Fruit fly (Drosophila melanogaster): ENCODE measurements around the gene CG4615.

The CG4615 gene

dm6 chrX:7120168-7120567 lies 18.1 kb upstream of the CG4615 start:
- TF ChIP-seq CG7101 (tag; optimal IDR thresholded peaks at IDR 0.05): no peak
- no peak for TF ChIP-seq CG12768 (GFP tag; optimal IDR thresholded peaks at IDR 0.05)
- TF ChIP-seq CG14711 (tag; optimal IDR thresholded peaks at IDR 0.05): no peak
- no peak for TF ChIP-seq Mnt (GFP tag; optimal IDR thresholded peaks at IDR 0.05)
- no peak for TF ChIP-seq CG33017 (tag; optimal IDR thresholded peaks at IDR 0.05)
- TF ChIP-seq ovo (GFP tag; optimal IDR thresholded peaks at IDR 0.05): no peak
- no peak for TF ChIP-seq pad (GFP tag; optimal IDR thresholded peaks at IDR 0.05)
- no peak for TF ChIP-seq Hr96 (GFP tag; optimal IDR thresholded peaks at IDR 0.05)
- TF ChIP-seq tj (GFP tag; optimal IDR thresholded peaks at IDR 0.05): no peak
- TF ChIP-seq kay (GFP tag; ENCODE audit: borderline replicate concordance): no peak
- no peak for TF ChIP-seq CG5204 (GFP tag; optimal IDR thresholded peaks at IDR 0.05)

- TF ChIP-seq CG7101 (tag; optimal IDR thresholded peaks at IDR 0.05): peak; percentile 14
- no peak for TF ChIP-seq Hr96 (GFP tag; optimal IDR thresholded peaks at IDR 0.05)
- TF ChIP-seq CG33017 (tag; optimal IDR thresholded peaks at IDR 0.05): no peak
These were observed 15.6 kb upstream of the CG4615 start for dm6 chrX:7117729-7118128.

- TF ChIP-seq tj (GFP tag; optimal IDR thresholded peaks at IDR 0.05) (no peak), Mnt (GFP tag; optimal IDR thresholded peaks at IDR 0.05) (no peak), pad (GFP tag; optimal IDR thresholded peaks at IDR 0.05) (no peak), CG11617 (GFP tag; optimal IDR thresholded peaks at IDR 0.05) (no peak), cnc (optimal IDR thresholded peaks at IDR 0.05) (no peak), CG7045 (GFP tag; optimal IDR thresholded peaks at IDR 0.05) (no peak), ovo (GFP tag; optimal IDR thresholded peaks at IDR 0.05) (no peak), bab1 (GFP tag; optimal IDR thresholded peaks at IDR 0.05) (no peak), CG12768 (GFP tag; optimal IDR thresholded peaks at IDR 0.05) (no peak), toe (GFP tag; optimal IDR thresholded peaks at IDR 0.05) (no peak), CG33017 (tag; optimal IDR thresholded peaks at IDR 0.05) (no peak), CG1620 (GFP tag; optimal IDR thresholded peaks at IDR 0.05) (no peak), CG7101 (tag; optimal IDR thresholded peaks at IDR 0.05) (no peak), Clk (GFP tag; optimal IDR thresholded peaks at IDR 0.05) (no peak), Hr96 (GFP tag; optimal IDR thresholded peaks at IDR 0.05) (no peak), kay (GFP tag; ENCODE audit: borderline replicate concordance) (no peak), cic (GFP tag; optimal IDR thresholded peaks at IDR 0.05) (no peak), Crg-1 (GFP tag; optimal IDR thresholded peaks at IDR 0.05) (no peak), CG5204 (GFP tag; optimal IDR thresholded peaks at IDR 0.05) (no peak)
These were observed 8.8 kb upstream of the CG4615 start for dm6 chrX:7110890-7111289.

dm6 chrX:7109793-7110606 lies 7.9 kb upstream of the CG4615 start, which contains the start of gene fz4:
TSS of gene fz4 (minus strand) at chrX:7110321.
- peak; percentile 92 for TF ChIP-seq pad (GFP tag; optimal IDR thresholded peaks at IDR 0.05)
- peak; percentile 19 for TF ChIP-seq cic (GFP tag; optimal IDR thresholded peaks at IDR 0.05)
- TF ChIP-seq tj (GFP tag; optimal IDR thresholded peaks at IDR 0.05): no peak
- peak; percentile 30 for TF ChIP-seq ovo (GFP tag; optimal IDR thresholded peaks at IDR 0.05)
- TF ChIP-seq CG7101 (tag; optimal IDR thresholded peaks at IDR 0.05): no peak
- TF ChIP-seq bab1 (GFP tag; optimal IDR thresholded peaks at IDR 0.05): peak; percentile 68
- TF ChIP-seq Mnt (GFP tag; optimal IDR thresholded peaks at IDR 0.05): peak; percentile 38
- TF ChIP-seq CG11617 (GFP tag; optimal IDR thresholded peaks at IDR 0.05): peak; percentile 11
- no peak for TF ChIP-seq CG7045 (GFP tag; optimal IDR thresholded peaks at IDR 0.05)
- TF ChIP-seq kay (GFP tag; ENCODE audit: borderline replicate concordance): no peak
- TF ChIP-seq Clk (GFP tag; optimal IDR thresholded peaks at IDR 0.05): no peak

- TF ChIP-seq Hr96 (GFP tag; optimal IDR thresholded peaks at IDR 0.05) (no peak), tj (GFP tag; optimal IDR thresholded peaks at IDR 0.05) (no peak), Mnt (GFP tag; optimal IDR thresholded peaks at IDR 0.05) (no peak), kay (GFP tag; ENCODE audit: borderline replicate concordance) (no peak), Crg-1 (GFP tag; optimal IDR thresholded peaks at IDR 0.05) (no peak), CG1620 (GFP tag; optimal IDR thresholded peaks at IDR 0.05) (no peak), ovo (GFP tag; optimal IDR thresholded peaks at IDR 0.05) (no peak), cnc (optimal IDR thresholded peaks at IDR 0.05) (no peak), CG12768 (GFP tag; optimal IDR thresholded peaks at IDR 0.05) (no peak), CG33017 (tag; optimal IDR thresholded peaks at IDR 0.05) (no peak), Clk (GFP tag; optimal IDR thresholded peaks at IDR 0.05) (no peak), cic (GFP tag; optimal IDR thresholded peaks at IDR 0.05) (no peak), CG7045 (GFP tag; optimal IDR thresholded peaks at IDR 0.05) (no peak), CG5204 (GFP tag; optimal IDR thresholded peaks at IDR 0.05) (no peak), CG11617 (GFP tag; optimal IDR thresholded peaks at IDR 0.05) (no peak), bab1 (GFP tag; optimal IDR thresholded peaks at IDR 0.05) (no peak), toe (GFP tag; optimal IDR thresholded peaks at IDR 0.05) (no peak), CG14711 (tag; optimal IDR thresholded peaks at IDR 0.05) (no peak)
These were observed 3.4 kb upstream of the CG4615 start for dm6 chrX:7105533-7105932.

dm6 chrX:7104400-7105068 lies 2.4 kb upstream of the CG4615 start, which contains the start of the genes CG4617 and CG8300:
TSS of gene CG4617 (minus strand) at chrX:7104491.
TSS of gene CG8300 (plus strand) at chrX:7104885.
- peak; percentile 29 for TF ChIP-seq tj (GFP tag; optimal IDR thresholded peaks at IDR 0.05)
- no peak for TF ChIP-seq CG1620 (GFP tag; optimal IDR thresholded peaks at IDR 0.05)
- peak; percentile 64 for TF ChIP-seq CG11617 (GFP tag; optimal IDR thresholded peaks at IDR 0.05)
- no peak for TF ChIP-seq bab1 (GFP tag; optimal IDR thresholded peaks at IDR 0.05)
- TF ChIP-seq CG14711 (tag; optimal IDR thresholded peaks at IDR 0.05): peak; percentile 44
- TF ChIP-seq pad (GFP tag; optimal IDR thresholded peaks at IDR 0.05): no peak
- TF ChIP-seq cic (GFP tag; optimal IDR thresholded peaks at IDR 0.05): no peak
- TF ChIP-seq kay (GFP tag; ENCODE audit: borderline replicate concordance): no peak
- TF ChIP-seq CG12768 (GFP tag; optimal IDR thresholded peaks at IDR 0.05): no peak
- peak; percentile 43 for TF ChIP-seq CG7101 (tag; optimal IDR thresholded peaks at IDR 0.05)
- no peak for TF ChIP-seq Hr96 (GFP tag; optimal IDR thresholded peaks at IDR 0.05)
- TF ChIP-seq Mnt (GFP tag; optimal IDR thresholded peaks at IDR 0.05): peak; percentile 19
- TF ChIP-seq ovo (GFP tag; optimal IDR thresholded peaks at IDR 0.05): no peak
- TF ChIP-seq cnc (optimal IDR thresholded peaks at IDR 0.05): no peak

All from whole organism, adult.